Worm (Caenorhabditis elegans) whole organism, late embryonic: ENCODE measurements around the gene C27A2.12.

ENCODE experiments used
- K09A11.1 ChIP-seq: sonication (generic microtip); optimal IDR thresholded peaks from 2 replicates; lab custom pipeline; 2017; ENCODE audit warnings: antibody characterized with exemption, mild to moderate bottlenecking, missing genetic modification characterization, missing compliant biosample characterization; ENCODE audit not compliant: insufficient read depth
- ceh-19 ChIP-seq: fragments of 200-800 bp; sonication (Bioruptor generic); optimal IDR thresholded peaks from 2 replicates; lab custom pipeline; 2018; ENCODE audit warnings: mild to moderate bottlenecking, missing genetic modification characterization, missing compliant biosample characterization
- ceh-6 ChIP-seq: fragments of 200-800 bp; sonication (Bioruptor generic); optimal IDR thresholded peaks from 2 replicates; lab custom pipeline; 2018; ENCODE audit warnings: mild to moderate bottlenecking, missing genetic modification characterization, missing compliant biosample characterization
- sox-2 ChIP-seq: fragments of 200-800 bp; sonication (Bioruptor generic); IDR thresholded peaks from 2 replicates; pipeline ENCODE4 v1.3.6; 2022; ENCODE audit warnings: missing genetic modification reagents, missing genetic modification characterization, missing compliant biosample characterization

ce11 chrII:5008033-5008432 lies 49.9 kb downstream of the C27A2.12 start, which contains the start of gene F59A6.3:
- no peak for TF ChIP-seq K09A11.1 (tag; lab: Kevin White, UChicago)
- TF ChIP-seq sox-2 (GFP tag; lab: Robert Waterston, UW), result no peak
- TF ChIP-seq ceh-6 (GFP tag; lab: Kevin White, UChicago), result no peak
- no peak for TF ChIP-seq ceh-19
